Worm (Caenorhabditis elegans) whole organism, late embryonic: Measurements from ENCODE around the gene tpp-2.

Experiments used
- C08G9.2 ChIP-seq: sonication (generic microtip); optimal IDR thresholded peaks from 2 replicates; lab custom pipeline; 2016; ENCODE audit warnings: mild to moderate bottlenecking, missing genetic modification characterization, moderate library complexity, missing compliant biosample characterization
- C38D4.7 ChIP-seq: fragments of 200-800 bp; sonication (Bioruptor generic); optimal IDR thresholded peaks from 2 replicates; lab custom pipeline; 2018; ENCODE audit warnings: mild to moderate bottlenecking, missing genetic modification characterization, moderate library complexity, missing compliant biosample characterization
- F13H6.1 ChIP-seq: sonication (generic microtip); optimal IDR thresholded peaks from 2 replicates; lab custom pipeline; 2016; ENCODE audit warnings: missing genetic modification characterization, missing compliant biosample characterization
- K02D7.2 ChIP-seq: sonication (generic microtip); optimal IDR thresholded peaks from 2 replicates; lab custom pipeline; 2017; ENCODE audit warnings: mild to moderate bottlenecking, missing genetic modification characterization, missing compliant biosample characterization
- T23F11.4 ChIP-seq: fragments of 200-800 bp; sonication (Bioruptor generic); optimal IDR thresholded peaks from 2 replicates; lab custom pipeline; 2018; ENCODE audit warnings: mild to moderate bottlenecking, missing genetic modification characterization, missing compliant biosample characterization
- ceh-14 ChIP-seq: sonication (generic microtip); optimal IDR thresholded peaks from 2 replicates; lab custom pipeline; 2016; ENCODE audit warnings: missing genotype, missing genetic modification characterization, missing compliant biosample characterization
- ceh-18 ChIP-seq: sonication (generic microtip); optimal IDR thresholded peaks from 2 replicates; lab custom pipeline; 2016; ENCODE audit warnings: missing genetic modification characterization, missing compliant biosample characterization
- ceh-2 ChIP-seq: sonication (generic microtip); optimal IDR thresholded peaks from 2 replicates; lab custom pipeline; 2016; ENCODE audit warnings: missing genotype, missing genetic modification characterization, missing compliant biosample characterization
- ceh-22 ChIP-seq: sonication (generic microtip); optimal IDR thresholded peaks from 2 replicates; lab custom pipeline; 2017; ENCODE audit warnings: missing biosample characterization, missing genetic modification characterization
- ceh-31 ChIP-seq: sonication (generic microtip); optimal IDR thresholded peaks from 2 replicates; lab custom pipeline; 2016; ENCODE audit warnings: missing genetic modification characterization, missing compliant biosample characterization
- ceh-34 ChIP-seq: sonication (generic microtip); optimal IDR thresholded peaks from 2 replicates; lab custom pipeline; 2016; ENCODE audit warnings: mild to moderate bottlenecking, missing genetic modification characterization, missing compliant biosample characterization
- ets-4 ChIP-seq: sonication (generic microtip); optimal IDR thresholded peaks from 2 replicates; lab custom pipeline; 2016; ENCODE audit warnings: missing genetic modification characterization, missing compliant biosample characterization
- eyg-1 ChIP-seq: sonication (generic microtip); optimal IDR thresholded peaks from 2 replicates; lab custom pipeline; 2016; ENCODE audit warnings: missing genotype, missing genetic modification characterization, missing compliant biosample characterization
- fax-1 ChIP-seq: sonication (generic microtip); optimal IDR thresholded peaks from 2 replicates; lab custom pipeline; 2016; ENCODE audit warnings: missing genotype, missing genetic modification characterization, missing compliant biosample characterization
- fkh-6 ChIP-seq: sonication (generic microtip); optimal IDR thresholded peaks from 2 replicates; lab custom pipeline; 2016; ENCODE audit warnings: missing genetic modification characterization, missing compliant biosample characterization
- gmeb-2 ChIP-seq: sonication (generic microtip); optimal IDR thresholded peaks from 2 replicates; lab custom pipeline; 2016; ENCODE audit warnings: missing genetic modification characterization, inconsistent platforms, missing compliant biosample characterization
- hlh-13 ChIP-seq: fragments of 200-800 bp; sonication (Bioruptor generic); optimal IDR thresholded peaks from 2 replicates; lab custom pipeline; 2018; ENCODE audit warnings: mild to moderate bottlenecking, missing genetic modification characterization, missing compliant biosample characterization
- hlh-30 ChIP-seq: sonication (generic microtip); optimal IDR thresholded peaks from 2 replicates; lab custom pipeline; 2017; ENCODE audit warnings: antibody characterized with exemption, missing genetic modification characterization, missing compliant biosample characterization; ENCODE audit not compliant: insufficient read depth
- hlh-6 ChIP-seq: sonication (generic microtip); optimal IDR thresholded peaks from 2 replicates; lab custom pipeline; 2016; ENCODE audit warnings: missing genotype, missing genetic modification characterization, missing compliant biosample characterization
- hlh-8 ChIP-seq: sonication (generic microtip); optimal IDR thresholded peaks from 2 replicates; lab custom pipeline; 2016; ENCODE audit warnings: missing genotype, missing genetic modification characterization, missing compliant biosample characterization
- lin-11 ChIP-seq: fragments of 200-800 bp; sonication (Bioruptor generic); optimal IDR thresholded peaks from 2 replicates; lab custom pipeline; 2018; ENCODE audit warnings: mild to moderate bottlenecking, missing genetic modification characterization, missing compliant biosample characterization
- madf-2 ChIP-seq: sonication (generic microtip); optimal IDR thresholded peaks from 2 replicates; lab custom pipeline; 2017; ENCODE audit warnings: missing genetic modification characterization, missing compliant biosample characterization
- mec-3 ChIP-seq: sonication (generic microtip); optimal IDR thresholded peaks from 2 replicates; lab custom pipeline; 2016; ENCODE audit warnings: borderline replicate concordance, missing genetic modification characterization, missing compliant biosample characterization
- pag-3 ChIP-seq: sonication (generic microtip); optimal IDR thresholded peaks from 2 replicates; lab custom pipeline; 2016; ENCODE audit warnings: missing compliant biosample characterization, missing genetic modification characterization, borderline replicate concordance
- pax-1 ChIP-seq: fragments of 150-350 bp; optimal IDR thresholded peaks from 2 replicates; lab custom pipeline; 2014; ENCODE audit warnings: missing biosample characterization, missing genetic modification characterization
- pros-1 ChIP-seq: fragments of 150-350 bp; optimal IDR thresholded peaks from 2 replicates; lab custom pipeline; 2014; ENCODE audit warnings: missing biosample characterization, missing genetic modification reagents, missing genetic modification characterization
- ref-2 ChIP-seq: sonication (generic microtip); optimal IDR thresholded peaks from 2 replicates; lab custom pipeline; 2016; ENCODE audit warnings: missing genetic modification characterization, missing compliant biosample characterization
- rnt-1 ChIP-seq: sonication (generic microtip); optimal IDR thresholded peaks from 2 replicates; lab custom pipeline; 2016; ENCODE audit warnings: missing genetic modification characterization, missing compliant biosample characterization
- sox-2 ChIP-seq: fragments of 200-800 bp; sonication (Bioruptor generic); IDR thresholded peaks from 2 replicates; pipeline ENCODE4 v1.3.6; 2022; ENCODE audit warnings: missing genetic modification reagents, missing genetic modification characterization, missing compliant biosample characterization
- tbx-2 ChIP-seq: sonication (generic microtip); optimal IDR thresholded peaks from 2 replicates; lab custom pipeline; 2016; ENCODE audit warnings: missing genetic modification characterization, missing compliant biosample characterization
- tbx-7 ChIP-seq: sonication (generic microtip); optimal IDR thresholded peaks from 2 replicates; lab custom pipeline; 2016; ENCODE audit warnings: missing genotype, missing genetic modification characterization, missing compliant biosample characterization
- ttx-3 ChIP-seq: sonication (generic microtip); optimal IDR thresholded peaks from 2 replicates; lab custom pipeline; 2016; ENCODE audit warnings: missing genetic modification reagents, missing genetic modification characterization, missing compliant biosample characterization
- unc-42 ChIP-seq: sonication (generic microtip); optimal IDR thresholded peaks from 2 replicates; lab custom pipeline; 2016; ENCODE audit warnings: missing genotype, missing genetic modification characterization, missing compliant biosample characterization
- unc-55 ChIP-seq: sonication (generic microtip); optimal IDR thresholded peaks from 2 replicates; lab custom pipeline; 2017; ENCODE audit warnings: missing biosample characterization, missing genetic modification reagents, missing genetic modification characterization
- zip-5 ChIP-seq: sonication (generic microtip); optimal IDR thresholded peaks from 2 replicates; lab custom pipeline; 2016; ENCODE audit warnings: missing genetic modification characterization, missing compliant biosample characterization

The tpp-2 gene

ce11 chrII:6097441-6097840 is at the start of gene tpp-2, which contains the start of gene rbbp-5:
TSS of gene tpp-2 (minus strand) at chrII:6097597.
TSS of gene rbbp-5 (plus strand) at chrII:6097830.
- TF ChIP-seq zip-5 (tag; lab: Kevin White, UChicago) (peak; percentile 76), F13H6.1 (tag; lab: Kevin White, UChicago) (peak; percentile 34), unc-42 (tag; lab: Kevin White, UChicago) (no peak), fkh-6 (peak; percentile 15), ceh-34 (tag; lab: Kevin White, UChicago) (peak; percentile 2), madf-2 (tag; lab: Kevin White, UChicago) (no peak), ceh-2 (peak; percentile 87), lin-11 (no peak), ceh-31 (tag; lab: Kevin White, UChicago) (peak; percentile 88), tbx-7 (peak; percentile 65), rnt-1 (peak; percentile 37), ttx-3 (no peak), C38D4.7 (GFP tag; lab: Kevin White, UChicago) (no peak), ref-2 (tag; lab: Kevin White, UChicago) (peak; percentile 23), pag-3 (tag; lab: Kevin White, UChicago) (no peak), ets-4 (tag; lab: Kevin White, UChicago) (peak; percentile 83), C08G9.2 (tag; lab: Kevin White, UChicago) (peak; percentile 82), hlh-13 (no peak), fax-1 (peak; percentile 49), hlh-8 (tag; lab: Kevin White, UChicago) (peak; percentile 70), tbx-2 (tag; lab: Kevin White, UChicago) (peak; percentile 84), ceh-14 (tag; lab: Kevin White, UChicago) (peak; percentile 30)

ce11 chrII:6147131-6147530 is 49.7 kb upstream of the tpp-2 start:
- TF ChIP-seq ttx-3 (no peak), pag-3 (tag; lab: Kevin White, UChicago) (no peak), eyg-1 (tag; lab: Kevin White, UChicago) (no peak), ceh-14 (tag; lab: Kevin White, UChicago) (no peak), sox-2 (no peak), K02D7.2 (tag; lab: Kevin White, UChicago) (no peak), hlh-6 (tag; lab: Kevin White, UChicago) (no peak)

- TF ChIP-seq ets-4 (tag; lab: Kevin White, UChicago) = no peak
- TF ChIP-seq unc-42 (tag; lab: Kevin White, UChicago) = peak; percentile 53
Observed at ce11 chrII:6142539-6142938, 45.1 kb upstream of the tpp-2 start.

- TF ChIP-seq gmeb-2 (tag; lab: Kevin White, UChicago) (no peak), unc-42 (tag; lab: Kevin White, UChicago) (peak; percentile 69)
Observed at ce11 chrII:6139484-6139883, 42.1 kb upstream of the tpp-2 start.

ce11 chrII:6138138-6138537 is 40.7 kb upstream of the tpp-2 start:
- peak; percentile 71 for TF ChIP-seq unc-42 (tag; lab: Kevin White, UChicago)
- no peak for TF ChIP-seq hlh-30

ce11 chrII:6136712-6137111 is 39.3 kb upstream of the tpp-2 start:
- TF ChIP-seq unc-55 (peak; percentile 71), ceh-18 (tag; lab: Kevin White, UChicago) (peak; percentile 37), rnt-1 (peak; percentile 3), pax-1 (tag; lab: Kevin White, UChicago) (no peak)

ce11 chrII:6135530-6135929 is 38.1 kb upstream of the tpp-2 start:
- TF ChIP-seq ceh-22 (tag; lab: Kevin White, UChicago) (no peak), pros-1 (tag; lab: Kevin White, UChicago) (no peak), mec-3 (tag; lab: Kevin White, UChicago) (no peak), ref-2 (tag; lab: Kevin White, UChicago) (no peak), T23F11.4 (no peak), tbx-2 (tag; lab: Kevin White, UChicago) (no peak), fkh-6 (no peak), zip-5 (tag; lab: Kevin White, UChicago) (no peak), lin-11 (no peak)
